Fruit fly (Drosophila melanogaster) whole organism, embryonic: ENCODE results near the gene TTLL15.

ENCODE experiments used
- Antp ChIP-seq: fragments of 200-800 bp; sonication (Bioruptor generic); optimal IDR thresholded peaks from 3 replicates; lab custom pipeline; 2016; ENCODE audit warnings: missing biosample characterization, missing genetic modification characterization
- Awh ChIP-seq: fragments of 200-800 bp; sonication (Bioruptor generic); IDR thresholded peaks from 2 replicates; pipeline ENCODE4, ENCODE4 v1.3.6; 2022; ENCODE audit warnings: missing biosample characterization, missing genetic modification characterization
- Blimp-1 ChIP-seq: fragments of 200-800 bp; sonication (Bioruptor generic); optimal IDR thresholded peaks from 3 replicates; lab custom pipeline; 2018; ENCODE audit warnings: missing biosample characterization, missing genetic modification characterization, mild to moderate bottlenecking, moderate library complexity, missing genetic modification reagents
- CG10209 ChIP-seq: fragments of 200-800 bp; sonication (Bioruptor generic); optimal IDR thresholded peaks from 3 replicates; lab custom pipeline; 2017; ENCODE audit warnings: missing biosample characterization, mild to moderate bottlenecking, missing genetic modification characterization, missing genetic modification reagents
- CG10267 ChIP-seq: fragments of 200-800 bp; sonication (Bioruptor generic); optimal IDR thresholded peaks from 2 replicates; lab custom pipeline; 2018; ENCODE audit warnings: missing biosample characterization, mild to moderate bottlenecking, missing genetic modification characterization, moderate library complexity
- CG10959 ChIP-seq: fragments of 200-800 bp; sonication (Bioruptor generic); IDR thresholded peaks from 2 replicates; pipeline ENCODE4 v1.3.6; 2022; ENCODE audit warnings: missing biosample characterization, missing genetic modification characterization
- CG11247 ChIP-seq: fragments of 200-800 bp; sonication (Bioruptor generic); IDR thresholded peaks from 2 replicates; pipeline ENCODE4 v1.3.6; 2022; ENCODE audit warnings: missing biosample characterization, missing genetic modification characterization
- CG11456 ChIP-seq: fragments of 200-800 bp; sonication (Bioruptor generic); IDR thresholded peaks from 3 replicates; pipeline ENCODE4 v1.3.6; 2022; ENCODE audit warnings: missing biosample characterization, missing genetic modification characterization
- CG14667 ChIP-seq: fragments of 200-800 bp; sonication (Bioruptor generic); IDR thresholded peaks from 2 replicates; pipeline ENCODE4 v1.3.6; 2022; ENCODE audit warnings: missing biosample characterization, missing genetic modification characterization
- CG14860 ChIP-seq: fragments of 200-800 bp; sonication (Bioruptor generic); IDR thresholded peaks from 3 replicates; pipeline ENCODE4 v1.3.6; 2022; ENCODE audit warnings: missing biosample characterization, missing genetic modification characterization; ENCODE audit not compliant: partially characterized antibody
- CG14965 ChIP-seq: fragments of 200-800 bp; sonication (Bioruptor generic); optimal IDR thresholded peaks from 2 replicates; lab custom pipeline; 2016; ENCODE audit warnings: missing biosample characterization, missing genetic modification characterization, borderline replicate concordance
- CG15011 ChIP-seq: fragments of 200-800 bp; sonication (Bioruptor generic); optimal IDR thresholded peaks from 3 replicates; lab custom pipeline; 2018; ENCODE audit warnings: missing biosample characterization, mild to moderate bottlenecking, missing genetic modification characterization
- CG1792 ChIP-seq: fragments of 200-800 bp; sonication (Bioruptor generic); optimal IDR thresholded peaks from 2 replicates; lab custom pipeline; 2016; ENCODE audit warnings: missing biosample characterization, missing genetic modification characterization
- CG1832 ChIP-seq: fragments of 200-800 bp; sonication (Bioruptor generic); optimal IDR thresholded peaks from 2 replicates; lab custom pipeline; 2017; ENCODE audit warnings: missing biosample characterization, mild to moderate bottlenecking, missing genetic modification characterization, inconsistent platforms
- CG2120 ChIP-seq: fragments of 200-800 bp; sonication (Bioruptor generic); optimal IDR thresholded peaks from 3 replicates; lab custom pipeline; 2016; ENCODE audit warnings: missing biosample characterization, missing genetic modification characterization
- CG2875 ChIP-seq: fragments of 200-800 bp; sonication (Bioruptor generic); optimal IDR thresholded peaks from 2 replicates; lab custom pipeline; 2017; ENCODE audit warnings: missing biosample characterization, mild to moderate bottlenecking, missing genetic modification characterization, missing genetic modification reagents
- CG33557 ChIP-seq: fragments of 200-800 bp; sonication (Bioruptor generic); optimal IDR thresholded peaks from 2 replicates; lab custom pipeline; 2019; ENCODE audit warnings: missing biosample characterization, mild to moderate bottlenecking, missing genetic modification characterization, moderate library complexity
- CG3847 ChIP-seq: fragments of 200-800 bp; sonication (Bioruptor generic); IDR thresholded peaks from 2 replicates; pipeline ENCODE4 v1.3.6; 2022; ENCODE audit warnings: missing biosample characterization, missing genetic modification characterization
- CG3995 ChIP-seq: fragments of 200-800 bp; sonication (Bioruptor generic); optimal IDR thresholded peaks from 3 replicates; lab custom pipeline; 2016; ENCODE audit warnings: missing biosample characterization, missing genetic modification characterization
- CG4424 ChIP-seq: fragments of 200-800 bp; sonication (Bioruptor generic); optimal IDR thresholded peaks from 3 replicates; lab custom pipeline; 2016; ENCODE audit warnings: missing biosample characterization, missing genetic modification characterization
- CG4707 ChIP-seq: fragments of 200-800 bp; sonication (Bioruptor generic); optimal IDR thresholded peaks from 2 replicates; lab custom pipeline; 2018; ENCODE audit warnings: missing biosample characterization, mild to moderate bottlenecking, missing genetic modification characterization, moderate library complexity
- CG9727 ChIP-seq: fragments of 200-800 bp; sonication (Bioruptor generic); optimal IDR thresholded peaks from 3 replicates; lab custom pipeline; 2017; ENCODE audit warnings: missing biosample characterization, mild to moderate bottlenecking, missing genetic modification characterization
- CoRest ChIP-seq: fragments of 200-800 bp; sonication (Bioruptor generic); optimal IDR thresholded peaks from 3 replicates; lab custom pipeline; 2018; ENCODE audit warnings: missing biosample characterization, mild to moderate bottlenecking, missing genetic modification characterization, moderate library complexity
- Fer2 ChIP-seq: fragments of 200-800 bp; sonication (Bioruptor generic); optimal IDR thresholded peaks from 2 replicates; lab custom pipeline; 2018; ENCODE audit warnings: missing biosample characterization, mild to moderate bottlenecking, missing genetic modification characterization, moderate library complexity
- H15 ChIP-seq: fragments of 200-800 bp; sonication (Bioruptor generic); IDR thresholded peaks from 3 replicates; pipeline ENCODE4 v1.3.6; 2022; ENCODE audit warnings: missing biosample characterization, missing genetic modification characterization
- HmgD ChIP-seq: fragments of 200-800 bp; sonication (Bioruptor generic); optimal IDR thresholded peaks from 3 replicates; lab custom pipeline; 2016; ENCODE audit warnings: missing biosample characterization, missing genetic modification characterization
- Oaz ChIP-seq: fragments of 200-800 bp; sonication (Bioruptor generic); IDR thresholded peaks from 2 replicates; pipeline ENCODE4 v1.3.6; 2022; ENCODE audit warnings: missing biosample characterization, missing genetic modification characterization
- Side ChIP-seq: fragments of 200-800 bp; sonication (Bioruptor generic); optimal IDR thresholded peaks from 2 replicates; lab custom pipeline; 2016; ENCODE audit warnings: missing biosample characterization, missing genetic modification characterization
- Sry-δ ChIP-seq: fragments of 200-800 bp; sonication (Bioruptor generic); optimal IDR thresholded peaks from 2 replicates; lab custom pipeline; 2016; ENCODE audit warnings: missing biosample characterization, missing genetic modification characterization
- Usf ChIP-seq: fragments of 200-800 bp; sonication (Bioruptor generic); optimal IDR thresholded peaks from 2 replicates; lab custom pipeline; 2017; ENCODE audit warnings: missing genotype, missing biosample characterization, missing genetic modification characterization
- az2 ChIP-seq: fragments of 200-800 bp; sonication (Bioruptor generic); optimal IDR thresholded peaks from 3 replicates; lab custom pipeline; 2016; ENCODE audit warnings: missing biosample characterization, missing genetic modification characterization
- bcd ChIP-seq: fragments of 200-800 bp; sonication (Bioruptor generic); optimal IDR thresholded peaks from 2 replicates; lab custom pipeline; 2017; ENCODE audit warnings: missing biosample characterization, mild to moderate bottlenecking, missing genetic modification characterization
- cas ChIP-seq: fragments of 200-800 bp; sonication (Bioruptor generic); IDR thresholded peaks from 2 replicates; pipeline ENCODE4 v1.3.6; 2022; ENCODE audit warnings: missing biosample characterization, missing genetic modification characterization
- cg ChIP-seq: fragments of 200-800 bp; sonication (Bioruptor generic); optimal IDR thresholded peaks from 3 replicates; lab custom pipeline; 2019; ENCODE audit warnings: missing biosample characterization, mild to moderate bottlenecking, missing genetic modification characterization, moderate library complexity
- dmrt99B ChIP-seq: fragments of 200-800 bp; sonication (Bioruptor generic); optimal IDR thresholded peaks from 2 replicates; lab custom pipeline; 2018; ENCODE audit warnings: missing biosample characterization, mild to moderate bottlenecking, missing genetic modification characterization, moderate library complexity
- dysf ChIP-seq: fragments of 200-800 bp; sonication (Bioruptor generic); IDR thresholded peaks from 3 replicates; pipeline ENCODE4 v1.3.6; 2022; ENCODE audit warnings: missing biosample characterization, missing genetic modification characterization
- emc ChIP-seq: fragments of 200-800 bp; sonication (Bioruptor generic); optimal IDR thresholded peaks from 2 replicates; lab custom pipeline; 2016; ENCODE audit warnings: missing biosample characterization, missing genetic modification characterization
- gt ChIP-seq: fragments of 200-800 bp; sonication (Bioruptor generic); IDR thresholded peaks from 2 replicates; pipeline ENCODE4 v1.3.6; 2022; ENCODE audit warnings: missing biosample characterization, missing genetic modification characterization
- jing ChIP-seq: fragments of 200-800 bp; sonication (Bioruptor generic); optimal IDR thresholded peaks from 2 replicates; lab custom pipeline; 2018; ENCODE audit warnings: missing biosample characterization, mild to moderate bottlenecking, missing genetic modification characterization
- kah ChIP-seq: fragments of 200-800 bp; sonication (Bioruptor generic); optimal IDR thresholded peaks from 2 replicates; lab custom pipeline; 2018; ENCODE audit warnings: missing biosample characterization, mild to moderate bottlenecking, missing genetic modification characterization
- lbe ChIP-seq: fragments of 200-800 bp; sonication (Bioruptor generic); optimal IDR thresholded peaks from 2 replicates; lab custom pipeline; 2016; ENCODE audit warnings: missing biosample characterization, mild to moderate bottlenecking, missing genetic modification characterization
- lmd ChIP-seq: fragments of 200-800 bp; sonication (Bioruptor generic); IDR thresholded peaks from 2 replicates; pipeline ENCODE4 v1.3.6; 2022; ENCODE audit warnings: missing biosample characterization, missing genetic modification characterization
- peb ChIP-seq: fragments of 200-800 bp; sonication (Bioruptor generic); IDR thresholded peaks from 2 replicates; pipeline ENCODE4 v1.3.6; 2022; ENCODE audit warnings: missing biosample characterization, missing genetic modification characterization
- repo ChIP-seq: fragments of 200-800 bp; sonication (Bioruptor generic); optimal IDR thresholded peaks from 2 replicates; lab custom pipeline; 2016; ENCODE audit warnings: missing biosample characterization, missing genetic modification characterization
- salm ChIP-seq: fragments of 200-800 bp; sonication (Bioruptor generic); optimal IDR thresholded peaks from 2 replicates; lab custom pipeline; 2018; ENCODE audit warnings: missing biosample characterization, mild to moderate bottlenecking, missing genetic modification characterization
- slp2 ChIP-seq: fragments of 200-800 bp; sonication (Bioruptor generic); optimal IDR thresholded peaks from 2 replicates; lab custom pipeline; 2016; ENCODE audit warnings: missing biosample characterization, missing genetic modification characterization
- sqz ChIP-seq: fragments of 200-800 bp; sonication (Bioruptor generic); optimal IDR thresholded peaks from 3 replicates; lab custom pipeline; 2018; ENCODE audit warnings: missing biosample characterization, mild to moderate bottlenecking, missing genetic modification characterization
- tin ChIP-seq: fragments of 200-800 bp; sonication (Bioruptor generic); optimal IDR thresholded peaks from 3 replicates; lab custom pipeline; 2016; ENCODE audit warnings: missing biosample characterization, missing genetic modification characterization
- tx ChIP-seq: fragments of 200-800 bp; sonication (Bioruptor generic); optimal IDR thresholded peaks from 2 replicates; lab custom pipeline; 2016; ENCODE audit warnings: missing biosample characterization, missing genetic modification characterization
- yki ChIP-seq: fragments of >200 bp; optimal IDR thresholded peaks from 3 replicates; lab custom pipeline; 2018

Gene TTLL15

dm6 chr3R:10842422-10842821 is 27.3 kb downstream of the TTLL15 start:
- TF ChIP-seq slp2 (GFP tag; lab: Kevin White, UChicago) (no peak), sqz (GFP tag; lab: Kevin White, UChicago) (no peak), salm (tag; lab: Kevin White, UChicago) (no peak), CG3995 (GFP tag; lab: Kevin White, UChicago) (no peak), gt (GFP tag; lab: Robert Waterston, UW) (no peak), cg (no peak)

dm6 chr3R:10849515-10849973 is 34.5 kb downstream of the TTLL15 start, which contains the start of gene CG42394:
TSS of gene CG42394 (plus strand) at chr3R:10849825.
- TF ChIP-seq Oaz (GFP tag; lab: Robert Waterston, UW) (peak; percentile 78), CG10209 (GFP tag; lab: Kevin White, UChicago) (peak; percentile 95), CG1792 (GFP tag; lab: Kevin White, UChicago) (peak; percentile 47), lmd (GFP tag; lab: Robert Waterston, UW) (peak; percentile 93), Blimp-1 (peak; percentile 96), CG2875 (GFP tag; lab: Kevin White, UChicago) (peak; percentile 95), lbe (GFP tag; lab: Kevin White, UChicago) (peak; percentile 91), CG3847 (GFP tag; lab: Robert Waterston, UW) (peak; percentile 87), Awh (GFP tag; lab: Robert Waterston, UW) (peak; percentile 91), jing (peak; percentile 73), tin (GFP tag; lab: Kevin White, UChicago) (peak; percentile 95), peb (GFP tag; lab: Robert Waterston, UW) (peak; percentile 78), CoRest (peak; percentile 96), CG11247 (GFP tag; lab: Robert Waterston, UW) (peak; percentile 90), CG14667 (peak; percentile 84), emc (GFP tag; lab: Kevin White, UChicago) (peak; percentile 18), az2 (GFP tag; lab: Kevin White, UChicago) (peak; percentile 96), CG10959 (GFP tag; lab: Robert Waterston, UW) (peak; percentile 93), dysf (peak; percentile 95), Fer2 (tag; lab: Kevin White, UChicago) (peak; percentile 87), CG14860 (GFP tag; lab: Robert Waterston, UW) (peak; percentile 50; the same call in 1 of the 3 replicates), H15 (GFP tag; lab: Robert Waterston, UW) (peak; percentile 91), CG33557 (peak; percentile 89), bcd (peak; percentile 97), CG10267 (tag; lab: Kevin White, UChicago) (peak; percentile 94), tx (GFP tag; lab: Kevin White, UChicago) (peak; percentile 17), HmgD (GFP tag; lab: Kevin White, UChicago) (no peak), CG4424 (GFP tag; lab: Kevin White, UChicago) (peak; percentile 96), Usf (peak; percentile 89), CG14965 (GFP tag; lab: Kevin White, UChicago) (no peak), CG1832 (GFP tag; lab: Kevin White, UChicago) (no peak), CG11456 (GFP tag; lab: Robert Waterston, UW) (peak; percentile 94), Antp (peak; percentile 44), Side (peak; percentile 38), CG15011 (peak; percentile 80), yki (no peak), CG9727 (peak; percentile 99), cg (no peak), cas (peak; percentile 90), dmrt99B (peak; percentile 97), CG2120 (GFP tag; lab: Kevin White, UChicago) (peak; percentile 89), repo (GFP tag; lab: Kevin White, UChicago) (peak; percentile 39), Sry-δ (GFP tag; lab: Kevin White, UChicago) (peak; percentile 19), CG4707 (GFP tag; lab: Kevin White, UChicago) (peak; percentile 79), kah (GFP tag; lab: Kevin White, UChicago) (peak; percentile 89)
